Worm (Caenorhabditis elegans) whole organism, L4 larva: Measurements from ENCODE around the gene fbxa-138.
"Not testable (repeated sequence)": the region's sequence is repeated elsewhere in the genome, so short reads cannot be mapped to it uniquely, and the experiment has no call there.

Experiments
- D1046.2 ChIP-seq: fragments of 200-800 bp; sonication (Bioruptor generic); IDR thresholded peaks from 2 replicates; pipeline ENCODE4 v1.3.6; 2022; ENCODE audit warnings: missing genetic modification characterization, missing compliant biosample characterization
- F44E2.7 ChIP-seq: fragments of 200-800 bp; sonication (Bioruptor generic); IDR thresholded peaks from 2 replicates; pipeline ENCODE4 v2.1.2; 2022; ENCODE audit warnings: missing genetic modification characterization, missing compliant biosample characterization
- T26A8.4 ChIP-seq: fragments of 200-800 bp; sonication (Bioruptor generic); IDR thresholded peaks from 2 replicates; pipeline ENCODE4 v1.3.6; 2022; ENCODE audit warnings: missing genetic modification characterization, missing compliant biosample characterization
- Y48G9A.11 ChIP-seq: fragments of 200-800 bp; sonication (Bioruptor generic); IDR thresholded peaks from 2 replicates; pipeline ENCODE4 v1.3.6; 2022; ENCODE audit warnings: missing genetic modification reagents, missing genetic modification characterization, missing compliant biosample characterization
- Y5F2A.4 ChIP-seq: fragments of 200-800 bp; sonication (Bioruptor generic); optimal IDR thresholded peaks from 2 replicates; lab custom pipeline; 2018; ENCODE audit warnings: mild to moderate bottlenecking, missing genetic modification characterization, missing compliant biosample characterization
- Y75B8A.6 ChIP-seq: fragments of 200-800 bp; sonication (Bioruptor generic); IDR thresholded peaks from 2 replicates; pipeline ENCODE4 v1.3.6; 2022; ENCODE audit warnings: missing genetic modification reagents, missing genetic modification characterization, missing compliant biosample characterization
- ZK546.5 ChIP-seq, 2 experiments: sonication (generic microtip); optimal IDR thresholded peaks; 2 replicates each; lab custom pipeline; 2017; ENCODE audit warnings: missing biosample characterization in 2 of 2, missing genetic modification characterization in 2 of 2
- aha-1 ChIP-seq: fragments of 150-350 bp; peaks from one replicate; lab custom pipeline; 2014; ENCODE audit warnings: missing biosample characterization, missing genetic modification characterization
- arid-1 ChIP-seq: fragments of 200-800 bp; sonication (Bioruptor generic); conservative IDR thresholded peaks from 2 replicates; pipeline ENCODE4 v1.3.6; 2022; ENCODE audit warnings: missing genetic modification reagents, missing genetic modification characterization, missing compliant biosample characterization
- ceh-44 ChIP-seq: fragments of 200-800 bp; sonication (Bioruptor generic); IDR thresholded peaks from 2 replicates; pipeline ENCODE4 v1.3.6; 2022; ENCODE audit warnings: missing genetic modification reagents, missing genetic modification characterization, missing compliant biosample characterization
- cey-2 ChIP-seq: sonication (generic microtip); optimal IDR thresholded peaks from 3 replicates; lab custom pipeline; 2017; ENCODE audit warnings: missing genetic modification characterization, mild to moderate bottlenecking, missing compliant biosample characterization, antibody characterized with exemption, borderline replicate concordance; ENCODE audit not compliant: insufficient read depth
- daf-19 ChIP-seq: fragments of 200-800 bp; sonication (Bioruptor generic); conservative IDR thresholded peaks from 2 replicates; pipeline ENCODE4 v1.3.6; 2022; ENCODE audit warnings: missing genetic modification characterization, missing compliant biosample characterization
- dpl-1 ChIP-seq: fragments of 150-350 bp; optimal IDR thresholded peaks from 2 replicates; lab custom pipeline; 2014; ENCODE audit warnings: missing biosample characterization, missing genetic modification reagents, missing genetic modification characterization
- egl-43 ChIP-seq: fragments of 200-800 bp; sonication (Bioruptor generic); IDR thresholded peaks from 2 replicates; pipeline ENCODE4 v1.3.6; 2022; ENCODE audit warnings: missing genetic modification reagents, missing genetic modification characterization, missing compliant biosample characterization
- hif-1 ChIP-seq, 2 experiments: sonication (generic microtip); optimal IDR thresholded peaks; 2 replicates each; lab custom pipeline; 2016 to 2017; ENCODE audit warnings: missing compliant biosample characterization in 2 of 2, missing genetic modification characterization in 2 of 2, missing genetic modification reagents in 2 of 2, missing genotype in 2 of 2, mild to moderate bottlenecking in 1 of 2
- lin-1 ChIP-seq: fragments of 200-800 bp; sonication (Bioruptor generic); IDR thresholded peaks from 2 replicates; pipeline ENCODE4 v1.3.6; 2022; ENCODE audit warnings: missing genetic modification reagents, missing genetic modification characterization, missing compliant biosample characterization
- lin-15B ChIP-seq: fragments of 150-350 bp; sonication (generic microtip); optimal IDR thresholded peaks from 3 replicates; lab custom pipeline; 2014; ENCODE audit warnings: missing biosample characterization, missing genetic modification characterization
- lin-29 ChIP-seq: fragments of 200-800 bp; sonication (Bioruptor generic); IDR thresholded peaks from 2 replicates; pipeline ENCODE4 v1.3.6; 2022; ENCODE audit warnings: missing genetic modification reagents, missing genetic modification characterization, missing compliant biosample characterization
- lin-39 ChIP-seq: fragments of 150-350 bp; optimal IDR thresholded peaks from 2 replicates; lab custom pipeline; 2014; ENCODE audit warnings: missing biosample characterization, missing genetic modification reagents, missing genetic modification characterization
- lsy-2 ChIP-seq, 2 experiments: fragments of 150-350 bp in 1 of 2; sonication (generic microtip) in 1 of 2; optimal IDR thresholded peaks; 2 replicates each; lab custom pipeline; 2014 to 2017; ENCODE audit warnings: missing biosample characterization in 2 of 2, missing genetic modification characterization in 2 of 2
- mdt-29 ChIP-seq: fragments of 200-800 bp; sonication (Bioruptor generic); IDR thresholded peaks from 2 replicates; pipeline ENCODE4 v1.3.6; 2022; ENCODE audit warnings: missing genetic modification reagents, missing genetic modification characterization, missing compliant biosample characterization
- mes-2 ChIP-seq: sonication (generic microtip); optimal IDR thresholded peaks from 2 replicates; lab custom pipeline; 2016; ENCODE audit warnings: missing genotype, mild to moderate bottlenecking, missing genetic modification characterization, missing compliant biosample characterization; ENCODE audit not compliant: poor library complexity, severe bottlenecking
- nhr-10 ChIP-seq: fragments of 150-350 bp; optimal IDR thresholded peaks from 2 replicates; lab custom pipeline; 2014; ENCODE audit warnings: missing biosample characterization, missing genetic modification characterization
- nhr-48 ChIP-seq: sonication (generic microtip); optimal IDR thresholded peaks from 2 replicates; lab custom pipeline; 2016; ENCODE audit warnings: mild to moderate bottlenecking, missing genetic modification characterization, missing compliant biosample characterization
- nhr-76 ChIP-seq: fragments of 150-350 bp; optimal IDR thresholded peaks from 2 replicates; lab custom pipeline; 2014; ENCODE audit warnings: missing biosample characterization, missing genetic modification characterization
- pha-4 ChIP-seq, 2 experiments: fragments of 150-350 bp in 1 of 2; fragments of 200-800 bp in 1 of 2; sonication (Bioruptor generic) in 1 of 2; IDR thresholded peaks in 1 of 2; optimal IDR thresholded peaks in 1 of 2; 2 replicates each; pipeline versions ENCODE4 v1.3.6 to Lab custom; 2014 to 2022; ENCODE audit warnings: missing genetic modification characterization in 2 of 2, missing genetic modification reagents in 2 of 2, missing biosample characterization in 1 of 2, missing compliant biosample characterization in 1 of 2
- rbr-2 ChIP-seq: sonication (generic microtip); optimal IDR thresholded peaks from 2 replicates; lab custom pipeline; 2016; ENCODE audit warnings: missing genotype, missing genetic modification characterization, missing compliant biosample characterization
- snpc-1.2 ChIP-seq: fragments of 200-800 bp; sonication (Bioruptor generic); IDR thresholded peaks from 2 replicates; pipeline ENCODE4 v1.3.6; 2022; ENCODE audit warnings: missing genetic modification reagents, missing genetic modification characterization, missing compliant biosample characterization
- spr-1 ChIP-seq: sonication (generic microtip); optimal IDR thresholded peaks from 2 replicates; lab custom pipeline; 2016; ENCODE audit warnings: mild to moderate bottlenecking, missing genetic modification characterization, missing compliant biosample characterization
- unc-39 ChIP-seq: sonication (generic microtip); optimal IDR thresholded peaks from 2 replicates; lab custom pipeline; 2017; ENCODE audit warnings: missing biosample characterization, missing genetic modification characterization
- unc-62 ChIP-seq, 3 experiments: fragments of 150-350 bp in 1 of 3; sonication (generic microtip); optimal IDR thresholded peaks in 2 of 3; peaks in 1 of 3; 1 replicate in 1 of 3; 2 replicates in 2 of 3; lab custom pipeline; 2014 to 2017; ENCODE audit warnings: missing biosample characterization in 3 of 3, missing genetic modification characterization in 3 of 3, missing genetic modification reagents in 3 of 3, missing genotype in 1 of 3
- ztf-7 ChIP-seq: fragments of 150-350 bp; optimal IDR thresholded peaks from 2 replicates; lab custom pipeline; 2014; ENCODE audit warnings: missing biosample characterization, missing genetic modification characterization

Gene fbxa-138

ce11 chrIII:1377903-1378302, 6.1 kb downstream of the fbxa-138 start, which contains the start of gene pals-40:
TSS of gene pals-40 (minus strand) at chrIII:1378003.
- TF ChIP-seq ceh-44 (GFP tag; lab: Robert Waterston, UW); pha-4 (GFP tag; IDR thresholded peaks at IDR 0.05; lab: Robert Waterston, UW); pha-4 (tag; optimal IDR thresholded peaks at IDR 0.05; lab: Kevin White, UChicago); lin-1 (GFP tag; lab: Robert Waterston, UW): not testable (repeated sequence)

DNA sequence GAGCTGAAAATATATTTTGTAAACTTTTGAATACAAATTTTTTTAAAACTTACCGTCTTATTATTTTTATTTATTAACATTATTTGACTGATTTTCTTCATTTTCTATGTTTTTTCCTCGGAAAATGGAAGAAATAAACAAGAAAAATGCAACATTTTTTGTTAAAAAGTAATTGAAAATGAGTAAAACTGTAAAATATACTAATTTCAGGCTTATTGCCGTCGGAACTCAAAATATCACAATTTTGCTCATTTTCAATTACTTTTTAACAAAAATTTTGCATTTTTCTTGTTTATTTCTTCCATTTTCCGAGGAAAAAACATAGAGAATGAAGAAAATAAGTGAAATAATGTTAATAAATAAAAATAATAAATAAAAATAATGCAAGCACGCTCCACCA, 8.6 kb downstream of the fbxa-138 start, which contains the start of gene Y82E9BR.10:
Y82E9BR.10 (minus strand) TSS at position 101 of the 400 bp plus-strand sequence.
- not testable (repeated sequence) for TF ChIP-seq dpl-1 (GFP tag; lab: Kevin White, UChicago); T26A8.4 (GFP tag; lab: Robert Waterston, UW); nhr-76

- TF ChIP-seq lin-39 (tag; lab: Kevin White, UChicago) (no peak), pha-4 (GFP tag; IDR thresholded peaks at IDR 0.05; lab: Robert Waterston, UW) (no peak), pha-4 (tag; optimal IDR thresholded peaks at IDR 0.05; lab: Kevin White, UChicago) (no peak), unc-62 (GFP tag; optimal IDR thresholded peaks at IDR 0.05 in 1 of 2; lab: Kevin White, UChicago) (peak in 1 of 2 experiments; percentile 90), unc-62 (tag; optimal IDR thresholded peaks at IDR 0.05; lab: Kevin White, UChicago) (no peak)
Observed at ce11 chrIII:1374355-1374807, 9.7 kb downstream of the fbxa-138 start, which contains the start of gene Y82E9BR.20. TSS of gene Y82E9BR.20 (plus strand) at chrIII:1374405.

DNA sequence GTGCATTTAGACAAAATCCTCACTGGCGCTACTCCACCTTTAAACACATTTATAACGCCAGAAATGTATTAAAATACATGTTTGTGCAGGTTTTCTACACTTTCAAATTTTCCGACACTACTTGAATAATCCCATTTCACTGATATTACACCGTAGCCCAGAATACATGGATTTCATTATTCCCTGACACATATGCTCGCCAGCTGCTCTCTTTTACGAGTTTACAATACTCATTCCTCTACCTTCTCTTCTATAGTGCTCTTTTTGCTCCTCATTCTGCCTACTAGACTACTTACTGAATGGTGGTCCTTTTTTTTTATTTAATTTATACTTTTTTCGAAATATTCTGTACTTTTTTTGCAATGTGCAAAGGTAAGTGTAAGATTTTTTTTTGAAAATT, 11.5 kb downstream of the fbxa-138 start:
- TF ChIP-seq arid-1: no peak
- TF ChIP-seq nhr-48 (tag; lab: Kevin White, UChicago): no peak
- no peak for TF ChIP-seq egl-43
- no peak for TF ChIP-seq lin-15B (tag; lab: Kevin White, UChicago)
- no peak for TF ChIP-seq nhr-10 (tag; lab: Kevin White, UChicago)
- TF ChIP-seq ZK546.5 (tag; optimal IDR thresholded peaks at IDR 0.05; lab: Kevin White, UChicago): no peak
- TF ChIP-seq spr-1 (tag; lab: Kevin White, UChicago): no peak
- no peak for TF ChIP-seq lsy-2 (tag; optimal IDR thresholded peaks at IDR 0.05; lab: Kevin White, UChicago)
- no peak for TF ChIP-seq Y75B8A.6
- no peak for TF ChIP-seq dpl-1 (GFP tag; lab: Kevin White, UChicago)
- no peak for TF ChIP-seq F44E2.7 (GFP tag; lab: Robert Waterston, UW)
- TF ChIP-seq unc-39 (tag; lab: Kevin White, UChicago): no peak
- no peak for TF ChIP-seq cey-2
- TF ChIP-seq mes-2: no peak
- no peak for TF ChIP-seq hif-1 (tag; optimal IDR thresholded peaks at IDR 0.05; lab: Kevin White, UChicago)
- no peak for TF ChIP-seq D1046.2 (GFP tag; lab: Robert Waterston, UW)
- no peak for TF ChIP-seq daf-19

DNA sequence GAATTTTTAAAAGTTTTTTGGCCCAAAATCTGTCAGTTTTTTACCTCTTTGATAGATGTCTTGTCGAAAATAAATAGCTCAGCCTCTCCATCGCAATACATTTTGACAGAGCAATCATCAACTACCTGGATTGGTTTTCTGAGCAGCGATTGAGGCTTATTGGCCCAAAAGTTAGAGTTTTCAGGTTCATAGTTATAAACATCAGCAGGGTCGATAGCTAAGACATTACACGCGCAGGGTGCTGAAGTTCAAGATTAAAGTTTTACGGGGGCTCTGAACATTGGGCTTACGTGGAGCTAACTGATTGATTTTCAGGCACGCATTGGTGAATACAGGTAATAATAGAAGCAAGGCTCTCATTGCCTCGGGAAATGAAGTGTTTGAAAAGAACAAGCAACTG, 24.4 kb downstream of the fbxa-138 start, which contains the start of gene Y82E9BR.9:
Y82E9BR.9 (minus strand) TSS at position 101 of the 400 bp plus-strand sequence.
- TF ChIP-seq Y5F2A.4 (GFP tag; lab: Kevin White, UChicago) (no peak), rbr-2 (tag; lab: Kevin White, UChicago) (no peak), mes-2 (no peak), lin-29 (GFP tag; lab: Robert Waterston, UW) (no peak), ztf-7 (tag; lab: Kevin White, UChicago) (no peak), snpc-1.2 (GFP tag; lab: Robert Waterston, UW) (no peak), egl-43 (no peak)

- TF ChIP-seq mdt-29; Y48G9A.11 (GFP tag; lab: Robert Waterston, UW); aha-1 (tag; lab: Kevin White, UChicago): not testable (repeated sequence)
Observed at ce11 chrIII:1357973-1358372, 26.1 kb downstream of the fbxa-138 start, which contains the start of gene Y82E9BR.8. TSS of gene Y82E9BR.8 (minus strand) at chrIII:1358073.
